Fruit fly (Drosophila melanogaster): Measurements from ENCODE around the gene CG43799.

DNA sequence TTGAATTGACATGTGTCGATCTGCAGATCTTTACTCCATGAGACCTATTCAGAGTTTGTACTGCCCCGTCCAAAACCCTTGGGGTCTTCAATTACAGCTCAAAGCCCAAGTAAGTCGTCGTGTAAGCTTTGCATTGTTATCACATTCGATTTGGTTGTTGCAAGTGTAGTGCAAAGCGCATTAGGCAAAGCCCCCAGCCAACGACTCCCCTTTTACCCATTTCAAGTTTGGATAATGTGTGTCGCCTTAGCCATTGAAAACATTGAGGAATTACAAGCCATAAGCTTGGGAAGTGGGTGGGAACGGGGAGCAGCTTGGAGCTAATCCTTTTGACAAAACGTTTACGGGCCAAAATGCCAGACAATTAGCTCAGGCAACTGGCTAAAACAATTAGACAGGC is 32.0 kb downstream of the CG43799 start:
- TF ChIP-seq psq (optimal IDR thresholded peaks at IDR 0.05) (no peak), ttk (optimal IDR thresholded peaks at IDR 0.05) (no peak)

Data from Kc167 (cell line).